Fruit fly (Drosophila melanogaster): ENCODE results near the gene primo-2.
A peak's percentile ranks its signal among the peaks of the same experiment; 100 is the strongest.

primo-2 gene

DNA sequence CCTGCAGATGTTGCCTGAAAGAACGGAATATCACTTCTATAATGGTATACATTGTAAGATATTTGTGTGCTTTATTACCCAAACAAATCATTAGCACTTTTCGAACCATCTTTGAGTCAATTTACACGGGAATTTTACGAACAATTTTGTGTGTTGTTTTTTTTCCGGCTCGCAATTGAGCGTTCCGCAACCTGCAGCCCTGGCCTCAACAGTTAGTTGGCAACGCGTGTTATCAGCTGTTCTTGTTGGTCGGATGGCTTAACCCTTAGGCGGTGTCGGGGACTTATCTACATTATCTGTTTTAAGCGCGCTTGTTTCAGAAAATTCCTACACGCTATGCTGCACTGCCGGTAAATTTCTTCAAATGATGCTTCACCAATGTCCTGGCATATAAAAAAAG lies 990 bp downstream of the primo-2 start (continued):
- TF ChIP-seq CG4854 (GFP tag; optimal IDR thresholded peaks at IDR 0.05) (peak; percentile 93), CG11085 (GFP tag; IDR thresholded peaks at IDR 0.05) (no peak), Sry-β (GFP tag; optimal IDR thresholded peaks at IDR 0.05) (no peak), zfh1 (GFP tag; IDR thresholded peaks at IDR 0.05) (peak; percentile 45; the same call in 1 of the 3 replicates), sc (optimal IDR thresholded peaks at IDR 0.05) (no peak), sc (GFP tag; optimal IDR thresholded peaks at IDR 0.05) (no peak), CG9215 (GFP tag; IDR thresholded peaks at IDR 0.05) (no peak), Opbp (GFP tag; IDR thresholded peaks at IDR 0.05; ENCODE audit: partially characterized antibody) (0 out of 3 replicates have a peak, but pooled peaks have one; percentile 32), bowl (GFP tag; IDR thresholded peaks at IDR 0.05) (no peak), Camta (GFP tag; optimal IDR thresholded peaks at IDR 0.05) (no peak), CG17912 (GFP tag; optimal IDR thresholded peaks at IDR 0.05) (no peak), CG34422 (GFP tag; IDR thresholded peaks at IDR 0.05) (peak; percentile 81; the same call in 1 of the 3 replicates), chm (GFP tag; IDR thresholded peaks at IDR 0.05) (0 out of 2 replicates have a peak, but pooled peaks have one; percentile 37), pros (GFP tag; optimal IDR thresholded peaks at IDR 0.05) (no peak), pho (GFP tag; optimal IDR thresholded peaks at IDR 0.05) (no peak), grn (GFP tag; optimal IDR thresholded peaks at IDR 0.05) (no peak), gt (GFP tag; IDR thresholded peaks at IDR 0.05) (no peak), Gsc (GFP tag; IDR thresholded peaks at IDR 0.05) (no peak), Dp (GFP tag; optimal IDR thresholded peaks at IDR 0.05) (peak; percentile 38), CG6272 (GFP tag; IDR thresholded peaks at IDR 0.05) (no peak), Bgb (GFP tag; IDR thresholded peaks at IDR 0.05; ENCODE audit: partially characterized antibody) (peak; percentile 60), sd (tag; optimal IDR thresholded peaks at IDR 0.05) (no peak), danr (GFP tag; IDR thresholded peaks at IDR 0.05) (no peak), CG17612 (GFP tag; IDR thresholded peaks at IDR 0.05) (no peak), CG18764 (GFP tag; optimal IDR thresholded peaks at IDR 0.05) (no peak), slbo (GFP tag; IDR thresholded peaks at IDR 0.05) (peak; percentile 30; the same call in 1 of the 2 replicates), Hmx (GFP tag; optimal IDR thresholded peaks at IDR 0.05) (no peak), onecut (GFP tag; IDR thresholded peaks at IDR 0.05) (no peak), Drgx (GFP tag; IDR thresholded peaks at IDR 0.05) (0 out of 2 replicates have a peak, but pooled peaks have one; percentile 13), tup (GFP tag; optimal IDR thresholded peaks at IDR 0.05) (no peak), MTF-1 (GFP tag; optimal IDR thresholded peaks at IDR 0.05; ENCODE audit: borderline replicate concordance) (no peak), oc (tag; optimal IDR thresholded peaks at IDR 0.05) (no peak), Meics (GFP tag; optimal IDR thresholded peaks at IDR 0.05) (peak; percentile 23), CG15696 (tag; optimal IDR thresholded peaks at IDR 0.05) (no peak), CG18619 (GFP tag; optimal IDR thresholded peaks at IDR 0.05) (no peak), NfI (GFP tag; optimal IDR thresholded peaks at IDR 0.05) (no peak), CG7839 (tag; optimal IDR thresholded peaks at IDR 0.05) (peak; percentile 15), CG4424 (GFP tag; optimal IDR thresholded peaks at IDR 0.05) (peak; percentile 33), CG10267 (tag; optimal IDR thresholded peaks at IDR 0.05) (peak; percentile 1), Xbp1 (GFP tag; optimal IDR thresholded peaks at IDR 0.05) (peak; percentile 2), dm (GFP tag; optimal IDR thresholded peaks at IDR 0.05) (no peak), CG33557 (GFP tag; optimal IDR thresholded peaks at IDR 0.05) (no peak), CG30431 (GFP tag; optimal IDR thresholded peaks at IDR 0.05) (no peak), CkIIα-i1 (GFP tag; IDR thresholded peaks at IDR 0.05) (no peak), CG31365 (tag; optimal IDR thresholded peaks at IDR 0.05) (peak; percentile 1), ERR (GFP tag; optimal IDR thresholded peaks at IDR 0.05) (peak; percentile 12), CG4404 (GFP tag; IDR thresholded peaks at IDR 0.05) (no peak), klu (GFP tag; IDR thresholded peaks at IDR 0.05) (no peak), Bdp1 (GFP tag; optimal IDR thresholded peaks at IDR 0.05) (no peak), Hsf (GFP tag; optimal IDR thresholded peaks at IDR 0.05) (peak; percentile 8), CG14050 (GFP tag; IDR thresholded peaks at IDR 0.05) (no peak), dysf (GFP tag; IDR thresholded peaks at IDR 0.05) (peak; percentile 6; the same call in 1 of the 3 replicates)

All from whole organism, embryonic.